Fruit fly (Drosophila melanogaster) whole organism, wandering third instar larva: ENCODE measurements around the gene CG11537.

Experiments
- Abd-B ChIP-seq: fragments of >200 bp; optimal IDR thresholded peaks from 2 replicates; lab custom pipeline; 2017; ENCODE audit warnings: missing biosample characterization, missing genetic modification characterization
- CG32264 ChIP-seq: fragments of 200-800 bp; sonication (Bioruptor generic); optimal IDR thresholded peaks from 2 replicates; lab custom pipeline; 2016; ENCODE audit warnings: missing biosample characterization, missing genetic modification characterization
- CG9705 ChIP-seq: fragments of 200-800 bp; sonication (Bioruptor generic); optimal IDR thresholded peaks from 2 replicates; lab custom pipeline; 2018; ENCODE audit warnings: missing biosample characterization, mild to moderate bottlenecking, missing genetic modification characterization
- CrebA ChIP-seq: fragments of 200-800 bp; sonication (Bioruptor generic); optimal IDR thresholded peaks from 2 replicates; lab custom pipeline; 2016; ENCODE audit warnings: missing biosample characterization, mild to moderate bottlenecking, missing genetic modification characterization, borderline replicate concordance
- Dfd ChIP-seq: fragments of >200 bp; optimal IDR thresholded peaks from 2 replicates; lab custom pipeline; 2017; ENCODE audit warnings: missing biosample characterization, missing genetic modification characterization
- Dif ChIP-seq: fragments of 200-275, 200-300 bp; sonication (Bioruptor generic); optimal IDR thresholded peaks from 2 replicates; lab custom pipeline; 2018; ENCODE audit warnings: missing biosample characterization, missing genetic modification characterization; ENCODE audit not compliant: partially characterized antibody
- GATAd ChIP-seq: sonication (Bioruptor generic); optimal IDR thresholded peaks from 2 replicates; lab custom pipeline; 2016; ENCODE audit warnings: missing biosample characterization, missing genetic modification characterization
- Hnf4 ChIP-seq: fragments of 200-800 bp; sonication (Bioruptor generic); optimal IDR thresholded peaks from 2 replicates; lab custom pipeline; 2016; ENCODE audit warnings: missing biosample characterization, mild to moderate bottlenecking, missing genetic modification characterization
- Hr78 ChIP-seq: fragments of >200 bp; optimal IDR thresholded peaks from 2 replicates; lab custom pipeline; 2017; ENCODE audit warnings: missing biosample characterization, missing genetic modification characterization
- Hr83 ChIP-seq: fragments of 200-300 bp; sonication (Bioruptor generic); optimal IDR thresholded peaks from 2 replicates; lab custom pipeline; 2016; ENCODE audit warnings: missing biosample characterization, mild to moderate bottlenecking, missing genetic modification characterization, moderate library complexity; ENCODE audit not compliant: poor library complexity, severe bottlenecking
- Jra ChIP-seq: sonication (Bioruptor generic); optimal IDR thresholded peaks from 2 replicates; lab custom pipeline; 2016; ENCODE audit warnings: missing biosample characterization, missing genetic modification characterization
- Mio ChIP-seq: sonication (Bioruptor generic); optimal IDR thresholded peaks from 2 replicates; lab custom pipeline; 2016; ENCODE audit warnings: missing biosample characterization, missing genetic modification characterization
- Myc ChIP-seq: fragments of >200 bp; optimal IDR thresholded peaks from 2 replicates; lab custom pipeline; 2017
- N ChIP-seq: fragments of >200 bp; optimal IDR thresholded peaks from 2 replicates; lab custom pipeline; 2018; ENCODE audit warnings: missing biosample characterization, missing external identifiers, missing genetic modification characterization
- OdsH ChIP-seq: fragments of 200-800 bp; sonication (Bioruptor generic); optimal IDR thresholded peaks from 2 replicates; lab custom pipeline; 2016; ENCODE audit warnings: missing biosample characterization, mild to moderate bottlenecking, missing genetic modification characterization
- Rel ChIP-seq, 2 experiments: fragments of 200-800 bp; sonication (Bioruptor generic) in 1 of 2; optimal IDR thresholded peaks; 2 replicates in 1 of 2; 3 replicates in 1 of 2; lab custom pipeline; 2016 to 2019; ENCODE audit warnings: mild to moderate bottlenecking in 2 of 2, missing biosample characterization in 2 of 2, missing genetic modification characterization in 2 of 2, moderate library complexity in 1 of 2
- Sp1 ChIP-seq: fragments of 200-800 bp; sonication (Bioruptor generic); optimal IDR thresholded peaks from 3 replicates; lab custom pipeline; 2019; ENCODE audit warnings: missing biosample characterization, mild to moderate bottlenecking, missing genetic modification characterization, moderate library complexity
- Vsx2 ChIP-seq: fragments of 200-300, 225-300 bp; sonication (Bioruptor generic); optimal IDR thresholded peaks from 2 replicates; lab custom pipeline; 2018; ENCODE audit warnings: missing biosample characterization, missing genetic modification characterization; ENCODE audit not compliant: partially characterized antibody
- br ChIP-seq: fragments of 200-800 bp; sonication (Bioruptor generic); optimal IDR thresholded peaks from 2 replicates; lab custom pipeline; 2016; ENCODE audit warnings: missing biosample characterization, missing genetic modification characterization
- brk ChIP-seq: fragments of 200-800 bp; sonication (Bioruptor generic); optimal IDR thresholded peaks from 2 replicates; lab custom pipeline; 2016; ENCODE audit warnings: missing biosample characterization, mild to moderate bottlenecking, missing genetic modification characterization
- dl ChIP-seq, 2 experiments: fragments of 175-275, 200-275 bp in 1 of 2; fragments of 200-275 bp in 1 of 2; sonication (Bioruptor generic); optimal IDR thresholded peaks; lab custom pipeline; 2018; ENCODE audit warnings: mild to moderate bottlenecking in 2 of 2, missing biosample characterization in 2 of 2, missing genetic modification characterization in 2 of 2, moderate library complexity in 2 of 2; ENCODE audit not compliant: partially characterized antibody in 2 of 2, insufficient read depth in 1 of 2
- dmrt93B ChIP-seq: fragments of 200-800 bp; sonication (Bioruptor generic); optimal IDR thresholded peaks from 2 replicates; lab custom pipeline; 2018; ENCODE audit warnings: missing biosample characterization, mild to moderate bottlenecking, missing genetic modification characterization
- dsf ChIP-seq: sonication (Bioruptor generic); optimal IDR thresholded peaks from 2 replicates; lab custom pipeline; 2016; ENCODE audit warnings: missing biosample characterization, missing genetic modification characterization, borderline replicate concordance
- ey ChIP-seq: fragments of 200-800 bp; sonication (Bioruptor generic); optimal IDR thresholded peaks from 2 replicates; lab custom pipeline; 2016; ENCODE audit warnings: missing biosample characterization, missing genetic modification characterization
- foxo ChIP-seq, 2 experiments: fragments of 200-800 bp; sonication (Bioruptor generic); optimal IDR thresholded peaks; 2 replicates in 1 of 2; 3 replicates in 1 of 2; lab custom pipeline; 2016 to 2017; ENCODE audit warnings: missing biosample characterization in 2 of 2, missing genetic modification characterization in 2 of 2
- fru ChIP-seq: fragments of 200-800 bp; sonication (Bioruptor generic); optimal IDR thresholded peaks from 3 replicates; lab custom pipeline; 2016; ENCODE audit warnings: missing biosample characterization, mild to moderate bottlenecking, missing genetic modification characterization
- h ChIP-seq: fragments of 200-800 bp; sonication (Bioruptor generic); optimal IDR thresholded peaks from 3 replicates; lab custom pipeline; 2016; ENCODE audit warnings: missing biosample characterization, mild to moderate bottlenecking, missing genetic modification characterization
- jim ChIP-seq: fragments of 175-275, 200-325 bp; sonication (Bioruptor generic); optimal IDR thresholded peaks from 2 replicates; lab custom pipeline; 2016; ENCODE audit warnings: missing biosample characterization, mild to moderate bottlenecking, missing genetic modification characterization
- lola ChIP-seq: fragments of >200 bp; optimal IDR thresholded peaks from 2 replicates; lab custom pipeline; 2017; ENCODE audit warnings: missing biosample characterization, missing genetic modification characterization
- pan ChIP-seq: fragments of >200 bp; optimal IDR thresholded peaks from 2 replicates; lab custom pipeline; 2017
- psq ChIP-seq: fragments of 200-800 bp; sonication (Bioruptor generic); optimal IDR thresholded peaks from 3 replicates; lab custom pipeline; 2017; ENCODE audit warnings: missing biosample characterization, mild to moderate bottlenecking, missing genetic modification characterization, moderate library complexity
- rgr ChIP-seq: fragments of 200-800 bp; sonication (Bioruptor generic); optimal IDR thresholded peaks from 3 replicates; lab custom pipeline; 2016; ENCODE audit warnings: missing biosample characterization, mild to moderate bottlenecking, missing genetic modification characterization
- sage ChIP-seq: fragments of 200-800 bp; sonication (Bioruptor generic); optimal IDR thresholded peaks from 2 replicates; lab custom pipeline; 2016; ENCODE audit warnings: missing biosample characterization, mild to moderate bottlenecking, missing genetic modification characterization
- sv ChIP-seq: fragments of 200-800 bp; sonication (Bioruptor generic); optimal IDR thresholded peaks from 3 replicates; lab custom pipeline; 2016; ENCODE audit warnings: missing biosample characterization, missing genetic modification characterization
- tai ChIP-seq: sonication (Bioruptor generic); optimal IDR thresholded peaks from 2 replicates; lab custom pipeline; 2016; ENCODE audit warnings: missing biosample characterization, missing genetic modification characterization
- usp ChIP-seq: fragments of >200 bp; optimal IDR thresholded peaks from 2 replicates; lab custom pipeline; 2017; ENCODE audit warnings: missing biosample characterization, missing genetic modification characterization
- woc ChIP-seq: sonication (Bioruptor generic); optimal IDR thresholded peaks from 2 replicates; lab custom pipeline; 2016; ENCODE audit warnings: missing biosample characterization, mild to moderate bottlenecking, missing genetic modification characterization

The CG11537 gene

dm6 chr3L:3109417-3110090 is 33.7 kb downstream of the CG11537 start (continued):
- TF ChIP-seq psq (peak; percentile 81), Vsx2 (no peak), ey (peak; percentile 22), tai (peak; percentile 3)

dm6 chr3L:3108964-3109363 is 34.3 kb downstream of the CG11537 start:
- TF ChIP-seq CG32264 (GFP tag; lab: Kevin White, UChicago) = no peak
- TF ChIP-seq CrebA (GFP tag; lab: Kevin White, UChicago) = no peak
- TF ChIP-seq sv (GFP tag; lab: Kevin White, UChicago) = no peak
- TF ChIP-seq woc (GFP tag; lab: Kevin White, UChicago) = no peak
- TF ChIP-seq pan (lab: Kevin White, UChicago) = no peak
- TF ChIP-seq jim (GFP tag; lab: Kevin White, UChicago) = no peak
- TF ChIP-seq dl (GFP tag; optimal IDR thresholded peaks at IDR 0.05; lab: Kevin White, UChicago; ENCODE audit: insufficient read depth in 1 of 2, partially characterized antibody in 2 of 2) = no peak
- no peak for TF ChIP-seq Hr83 (GFP tag; lab: Kevin White, UChicago)
- no peak for TF ChIP-seq usp
- no peak for TF ChIP-seq Dfd

- TF ChIP-seq N (GFP tag; lab: Kevin White, UChicago) (no peak), Mio (GFP tag; lab: Kevin White, UChicago) (no peak), pan (lab: Kevin White, UChicago) (no peak), OdsH (GFP tag; lab: Kevin White, UChicago) (no peak), Hnf4 (GFP tag; lab: Kevin White, UChicago) (no peak), dl (GFP tag; optimal IDR thresholded peaks at IDR 0.05; lab: Kevin White, UChicago; ENCODE audit: insufficient read depth in 1 of 2, partially characterized antibody in 2 of 2) (no peak), Rel (GFP tag; optimal IDR thresholded peaks at IDR 0.05; lab: Kevin White, UChicago) (no peak), Rel (tag; optimal IDR thresholded peaks at IDR 0.05; lab: Kevin White, UChicago) (no peak), dsf (GFP tag; lab: Kevin White, UChicago) (no peak), Hr78 (GFP tag; lab: Kevin White, UChicago) (no peak)
Measured at dm6 chr3L:3108040-3108615, 35.1 kb downstream of the CG11537 start.

- TF ChIP-seq Dif = no peak
- TF ChIP-seq h = peak; percentile 91
- peak; percentile 85 for TF ChIP-seq br (GFP tag; lab: Kevin White, UChicago)
- peak; percentile 48 for TF ChIP-seq CG32264 (GFP tag; lab: Kevin White, UChicago)
- peak in 1 of 2 experiments; percentile 90 for TF ChIP-seq foxo (GFP tag; optimal IDR thresholded peaks at IDR 0.05; lab: Kevin White, UChicago)
- peak; percentile 74 for TF ChIP-seq brk (GFP tag; lab: Kevin White, UChicago)
- TF ChIP-seq fru (GFP tag; lab: Kevin White, UChicago) = peak; percentile 90
- TF ChIP-seq OdsH (GFP tag; lab: Kevin White, UChicago) = peak; percentile 92
- peak; percentile 87 for TF ChIP-seq ey
- TF ChIP-seq CG9705 (GFP tag; lab: Kevin White, UChicago) = peak; percentile 55
- TF ChIP-seq dmrt93B (GFP tag; lab: Kevin White, UChicago) = peak; percentile 59
- no peak for TF ChIP-seq N (GFP tag; lab: Kevin White, UChicago)
- peak; percentile 83 for TF ChIP-seq Sp1 (GFP tag; lab: Kevin White, UChicago)
- no peak for TF ChIP-seq GATAd (GFP tag; lab: Kevin White, UChicago)
- no peak for TF ChIP-seq Abd-B (GFP tag; lab: Kevin White, UChicago)
- no peak for TF ChIP-seq Myc (lab: Kevin White, UChicago)
- TF ChIP-seq pan (lab: Kevin White, UChicago) = no peak
- no peak for TF ChIP-seq Dfd
- no peak for TF ChIP-seq jim (GFP tag; lab: Kevin White, UChicago)
- peak; percentile 82 for TF ChIP-seq woc (GFP tag; lab: Kevin White, UChicago)
- peak; percentile 90 for TF ChIP-seq sv (GFP tag; lab: Kevin White, UChicago)
- peak; percentile 89 for TF ChIP-seq rgr (GFP tag; lab: Kevin White, UChicago)
- peak; percentile 50 for TF ChIP-seq CrebA (GFP tag; lab: Kevin White, UChicago)
- TF ChIP-seq psq = peak; percentile 83
- no peak for TF ChIP-seq Vsx2
- no peak for TF ChIP-seq dsf (GFP tag; lab: Kevin White, UChicago)
- no peak for TF ChIP-seq dl (GFP tag; optimal IDR thresholded peaks at IDR 0.05; lab: Kevin White, UChicago; ENCODE audit: insufficient read depth in 1 of 2, partially characterized antibody in 2 of 2)
- TF ChIP-seq usp = no peak
- TF ChIP-seq Jra (GFP tag; lab: Kevin White, UChicago) = peak; percentile 11
- TF ChIP-seq sage = peak; percentile 61
- TF ChIP-seq lola (GFP tag; lab: Kevin White, UChicago) = no peak
- TF ChIP-seq Mio (GFP tag; lab: Kevin White, UChicago) = peak; percentile 48
- TF ChIP-seq tai = peak; percentile 67
- TF ChIP-seq Hnf4 (GFP tag; lab: Kevin White, UChicago) = peak; percentile 80
Measured at dm6 chr3L:3106908-3107821, 36.1 kb downstream of the CG11537 start, which contains the start of gene Cht7. Gene Cht7 (minus strand): TSS chr3L:3106958.
